Fruit fly (Drosophila melanogaster): ENCODE measurements around the gene CG10041.

The CG10041 gene

DNA sequence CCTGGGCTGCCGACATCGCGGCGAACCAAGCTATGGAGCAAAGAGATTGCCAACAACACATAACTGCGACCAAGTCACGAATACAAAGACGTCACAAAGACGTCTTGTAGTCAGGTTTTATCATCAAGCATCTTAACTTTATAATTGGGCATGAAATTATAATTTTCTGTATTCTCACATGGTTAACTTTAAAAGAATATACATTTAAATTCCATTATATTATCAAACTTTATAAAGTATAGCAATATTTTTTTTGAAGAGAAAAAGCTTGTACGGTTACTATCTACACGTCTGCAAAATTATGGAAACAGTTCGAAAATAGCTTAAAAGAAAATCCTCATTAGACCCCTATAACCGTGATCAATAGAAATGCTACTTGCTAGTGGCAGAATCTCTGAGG is at the start of gene CG10041:
Gene CG10041, minus strand, starts transcription at position 101 of the 400 bp plus-strand sequence.
- TF ChIP-seq CTCF (optimal IDR thresholded peaks at IDR 0.05) (no peak), CG8478 (optimal IDR thresholded peaks at IDR 0.05) (no peak)

DNA sequence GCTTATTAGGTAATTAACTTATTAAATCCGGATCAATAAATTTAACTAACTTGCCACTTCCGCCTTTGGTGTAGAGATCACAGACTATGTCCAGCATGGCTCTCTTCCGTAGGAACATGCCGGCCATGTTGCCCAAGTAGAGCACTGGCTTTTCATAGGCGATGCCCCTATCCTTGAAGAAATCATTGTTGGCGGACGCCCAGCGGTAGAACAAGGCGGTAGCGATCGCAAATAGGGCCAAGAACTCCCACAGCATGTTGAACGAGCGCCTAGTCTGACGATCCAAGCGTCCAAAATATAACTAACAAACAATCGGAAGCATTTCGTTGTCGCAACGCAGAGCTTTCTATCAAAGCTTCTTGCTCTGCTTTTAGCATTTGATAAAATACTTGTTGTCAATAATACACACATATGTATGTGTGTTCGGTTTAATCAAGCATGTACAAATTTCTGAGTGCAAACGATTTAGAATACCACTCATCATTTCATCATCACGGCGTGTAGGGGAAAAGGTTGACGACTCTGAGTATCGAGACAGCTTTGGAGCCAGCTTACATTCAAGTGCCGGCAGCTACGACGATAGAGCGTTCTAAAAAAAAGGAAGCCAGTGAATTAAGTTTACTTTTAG is 46.8 kb upstream of the CG10041 start, which contains the start of gene Cyp9f3:
Gene Cyp9f3, minus strand, starts transcription at position 310 of the 628 bp plus-strand sequence.
- no peak for TF ChIP-seq CG8478 (optimal IDR thresholded peaks at IDR 0.05)
- no peak for TF ChIP-seq CTCF (optimal IDR thresholded peaks at IDR 0.05)

DNA sequence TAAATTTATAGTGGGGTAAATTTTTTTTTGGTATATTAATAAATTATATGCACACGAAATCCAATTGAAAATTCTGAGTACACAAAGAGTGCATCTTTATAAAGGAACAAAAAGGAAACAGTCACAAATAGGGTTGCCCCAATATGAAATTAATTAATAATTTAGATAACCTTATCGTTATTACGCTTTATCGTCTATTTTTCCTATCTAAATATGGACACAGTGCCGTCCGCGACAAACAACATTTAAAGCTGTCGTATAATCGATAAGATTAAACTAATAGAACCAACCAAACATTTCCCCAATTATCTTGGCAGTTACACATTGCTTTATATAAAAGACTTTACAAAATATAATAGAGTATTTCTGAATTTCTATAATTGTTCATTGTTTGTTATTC is 46.2 kb upstream of the CG10041 start:
- no peak for TF ChIP-seq CTCF (optimal IDR thresholded peaks at IDR 0.05)
- TF ChIP-seq CG8478 (optimal IDR thresholded peaks at IDR 0.05) = no peak

DNA sequence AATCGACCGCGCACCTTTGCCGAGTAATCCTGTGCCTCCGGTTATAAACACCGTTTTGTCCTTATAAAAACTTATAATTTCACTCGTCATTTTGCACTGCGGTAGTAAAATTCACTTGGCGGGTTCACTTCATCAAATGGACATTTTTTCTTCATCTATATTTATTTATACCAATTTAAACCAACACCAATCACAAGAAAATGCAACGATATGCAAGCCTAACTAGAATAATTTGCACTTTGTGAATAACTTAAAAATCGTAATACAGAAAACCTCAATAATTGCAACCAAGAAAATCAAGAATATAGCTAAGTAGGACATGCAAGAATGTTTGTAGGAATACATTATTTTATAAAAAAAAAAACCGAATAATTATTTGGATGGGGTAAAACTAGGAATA is 44.0 kb upstream of the CG10041 start, which contains the start of the genes CG10096 and CG10097:
Gene CG10096, minus strand, starts transcription at position 101 of the 400 bp plus-strand sequence.
Gene CG10097, minus strand, starts transcription at position 101 of the 400 bp plus-strand sequence.
- no peak for TF ChIP-seq CTCF (optimal IDR thresholded peaks at IDR 0.05)
- no peak for TF ChIP-seq CG8478 (optimal IDR thresholded peaks at IDR 0.05)

DNA sequence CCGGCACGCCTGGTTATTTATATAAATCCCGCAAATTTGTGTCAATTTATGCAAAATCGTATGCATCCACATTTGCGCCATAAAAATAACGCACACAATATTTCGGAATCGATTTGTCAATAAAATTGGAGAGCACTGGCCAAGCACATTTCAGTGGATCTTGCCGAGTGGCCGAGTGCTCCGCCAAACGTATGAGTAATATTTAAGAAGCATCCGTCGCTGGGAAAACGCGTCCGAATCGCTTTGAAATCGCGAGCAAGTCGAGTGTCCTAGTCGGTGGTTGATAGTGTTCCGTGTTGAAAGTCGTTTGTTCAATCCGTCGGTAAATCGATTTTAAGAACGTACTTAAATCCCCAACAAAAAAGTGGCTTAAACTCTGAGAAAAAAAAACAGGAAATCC is 35.1 kb upstream of the CG10041 start, which contains the start of gene CG33098:
Gene CG33098, plus strand, starts transcription at position 224 of the 400 bp plus-strand sequence.
- TF ChIP-seq CG8478 (optimal IDR thresholded peaks at IDR 0.05) = no peak

DNA sequence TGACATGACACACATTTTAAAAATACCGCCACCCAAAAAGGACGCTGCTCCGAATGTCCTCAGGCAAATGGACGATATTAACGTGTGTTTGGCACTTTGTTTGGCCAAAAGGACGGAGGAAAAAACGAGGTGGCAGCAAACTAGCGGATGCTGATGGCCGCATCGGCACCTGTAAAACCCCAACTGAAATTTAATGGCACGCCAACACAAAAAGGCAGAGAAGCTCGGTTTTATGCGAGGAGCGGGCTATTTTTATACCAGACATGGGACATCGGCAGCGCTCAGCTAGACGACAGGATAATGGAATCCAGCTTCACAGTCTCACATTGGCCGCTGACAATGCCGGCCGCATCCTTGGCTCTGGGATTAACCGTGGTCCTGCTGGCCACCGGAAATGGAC is 34.0 kb upstream of the CG10041 start, which contains the start of gene Sol1:
Gene Sol1, plus strand, starts transcription at position 301 of the 400 bp plus-strand sequence.
- no peak for TF ChIP-seq CG8478 (optimal IDR thresholded peaks at IDR 0.05)
- no peak for TF ChIP-seq CTCF (optimal IDR thresholded peaks at IDR 0.05)

DNA sequence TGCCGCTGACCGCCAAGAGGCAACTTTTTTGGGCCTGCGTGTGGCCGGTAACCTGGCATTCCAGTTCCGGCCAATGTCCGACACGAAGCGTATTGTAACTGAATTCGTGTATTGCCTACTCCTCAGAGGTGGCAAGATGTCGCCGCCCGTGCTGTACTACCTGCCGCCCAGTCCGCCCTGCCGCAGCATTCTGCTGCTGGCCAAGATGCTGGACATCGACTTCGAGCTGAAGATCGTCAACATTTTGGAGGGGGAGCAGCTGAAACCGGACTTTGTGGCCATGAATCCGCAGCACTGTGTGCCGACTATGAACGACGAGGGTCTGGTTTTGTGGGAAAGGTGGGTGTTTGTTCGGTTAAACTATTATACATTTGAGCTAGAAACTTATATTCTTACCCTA is 32.4 kb upstream of the CG10041 start:
- no peak for TF ChIP-seq CG8478 (optimal IDR thresholded peaks at IDR 0.05)
- no peak for TF ChIP-seq CTCF (optimal IDR thresholded peaks at IDR 0.05)

DNA sequence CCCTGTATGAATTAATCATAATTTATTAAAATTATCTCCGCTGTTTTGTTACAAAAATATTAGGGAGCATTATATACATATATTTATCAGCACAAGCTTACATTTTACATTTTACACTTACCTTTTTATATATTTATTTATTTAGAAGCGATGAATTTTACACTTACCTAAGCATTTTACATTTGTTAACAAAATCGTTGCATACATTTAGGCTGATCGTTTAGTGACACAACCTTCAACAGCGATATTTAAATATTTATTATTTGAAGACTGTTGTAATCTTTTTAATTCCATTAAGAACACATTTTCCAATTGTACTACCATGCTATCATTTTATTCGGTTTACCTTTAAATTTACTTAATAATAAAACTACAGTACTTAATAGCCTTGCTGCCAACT is 31.9 kb upstream of the CG10041 start:
- no peak for TF ChIP-seq CG8478 (optimal IDR thresholded peaks at IDR 0.05)
- TF ChIP-seq CTCF (optimal IDR thresholded peaks at IDR 0.05) = peak in 1 of 2 experiments; percentile 29

DNA sequence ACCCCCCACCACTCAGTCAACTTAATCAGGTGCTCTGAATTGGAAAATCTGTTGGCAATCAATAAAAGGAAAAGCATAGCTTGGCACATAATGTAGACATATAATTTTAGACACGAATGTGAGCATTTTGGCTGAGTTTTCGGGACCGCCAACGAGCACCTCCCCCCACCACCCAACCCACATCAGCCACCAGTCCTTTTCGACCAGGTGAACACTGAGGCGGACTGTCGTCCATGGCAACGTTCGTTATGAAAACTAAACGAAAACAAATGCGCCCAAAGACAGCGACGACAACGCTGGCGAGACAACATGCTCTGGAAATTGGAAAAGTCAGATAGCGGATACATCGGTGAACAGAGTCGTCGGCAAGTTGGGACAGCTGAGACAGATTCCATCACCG is 31.1 kb upstream of the CG10041 start, which contains the start of gene GstD11:
Gene GstD11, plus strand, starts transcription at position 301 of the 400 bp plus-strand sequence.
- TF ChIP-seq CG8478 (optimal IDR thresholded peaks at IDR 0.05) = no peak
- TF ChIP-seq CTCF (optimal IDR thresholded peaks at IDR 0.05) = no peak

DNA sequence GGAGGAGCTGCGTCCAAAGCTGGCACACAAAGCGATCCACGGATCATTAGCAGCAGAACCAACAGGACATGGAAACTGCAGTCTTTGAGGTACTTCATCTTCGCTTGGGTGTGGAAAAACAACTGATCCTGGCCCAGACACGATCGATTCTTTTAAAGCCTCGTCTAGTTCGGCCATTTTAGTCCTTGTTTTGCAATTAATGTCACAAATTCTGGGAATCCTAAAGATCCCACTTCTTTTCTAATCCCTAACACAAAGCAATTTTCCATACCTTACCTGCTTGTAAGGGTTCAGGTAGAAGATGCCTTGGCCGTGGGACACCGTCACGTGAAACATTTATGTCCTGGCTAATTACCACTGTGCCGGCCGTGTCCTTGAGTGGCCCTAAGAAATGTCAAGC is 30.7 kb upstream of the CG10041 start, which contains the start of gene CG10035:
Gene CG10035, minus strand, starts transcription at position 129 of the 400 bp plus-strand sequence.
- TF ChIP-seq CG8478 (optimal IDR thresholded peaks at IDR 0.05) (no peak), CTCF (optimal IDR thresholded peaks at IDR 0.05) (no peak)

DNA sequence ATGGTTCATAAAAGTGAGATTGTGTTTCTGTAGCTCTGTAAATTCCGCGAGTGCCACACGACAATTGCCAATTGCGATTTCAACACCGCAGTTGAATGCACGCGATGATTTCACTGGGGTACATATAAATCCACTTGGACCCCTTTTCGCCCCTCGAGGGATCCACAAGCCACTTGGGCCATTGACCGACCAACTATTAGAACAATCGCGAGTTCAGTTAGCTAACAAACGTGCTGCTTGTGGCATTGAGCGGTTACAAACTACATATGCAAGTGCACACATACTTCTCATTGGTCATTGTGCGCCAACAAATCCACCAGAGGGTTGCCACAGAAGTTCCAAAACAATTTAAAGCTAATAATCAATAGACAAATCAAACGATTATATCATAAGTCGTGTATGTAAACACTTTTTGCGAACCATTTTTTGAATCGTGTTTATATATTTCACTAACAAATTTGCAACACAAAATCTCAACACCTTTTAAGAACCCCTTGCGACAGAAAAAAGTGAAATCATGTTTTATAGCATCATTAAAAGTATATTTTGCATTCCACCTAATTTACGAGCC is 29.3 kb upstream of the CG10041 start:
- TF ChIP-seq CTCF (optimal IDR thresholded peaks at IDR 0.05) (no peak), CG8478 (optimal IDR thresholded peaks at IDR 0.05) (no peak)

DNA sequence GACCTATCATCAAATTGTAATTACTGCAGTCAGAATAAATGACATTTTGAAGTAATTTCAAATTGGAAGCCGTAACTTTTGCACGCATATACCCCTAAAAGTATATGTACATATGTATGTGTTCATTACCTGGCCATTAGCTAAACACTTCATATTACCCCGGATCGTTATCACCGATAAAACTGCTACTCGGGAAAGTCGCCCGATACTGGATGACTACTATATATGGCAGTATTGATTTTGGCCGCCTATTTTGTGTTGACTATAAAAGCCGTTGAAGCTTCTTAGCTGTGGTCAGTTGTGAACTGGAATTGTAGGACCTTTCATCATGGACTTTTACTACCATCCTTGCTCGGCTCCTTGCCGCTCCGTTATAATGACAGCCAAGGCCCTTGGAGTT is 27.8 kb upstream of the CG10041 start, which contains the start of gene GstD8:
Gene GstD8, plus strand, starts transcription at position 301 of the 400 bp plus-strand sequence.
- TF ChIP-seq CTCF (optimal IDR thresholded peaks at IDR 0.05) (no peak), CG8478 (optimal IDR thresholded peaks at IDR 0.05) (no peak)

DNA sequence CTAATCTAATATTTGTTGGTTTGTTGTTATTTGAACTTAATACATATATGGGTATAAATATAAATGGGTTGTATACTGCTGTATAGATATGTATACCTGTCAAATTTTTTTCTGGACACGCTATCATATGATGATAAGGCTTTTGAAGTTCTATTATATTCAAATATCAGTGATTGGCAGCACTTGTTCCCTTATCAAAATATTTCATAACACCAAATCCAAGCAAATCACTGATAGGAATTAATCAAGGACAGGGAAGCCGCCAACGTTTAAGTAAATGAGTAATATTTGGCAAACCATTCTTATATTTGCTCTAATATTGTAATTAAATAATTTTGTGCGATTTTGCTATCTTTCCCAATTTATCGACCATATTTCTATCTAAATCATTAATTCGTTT is 27.3 kb upstream of the CG10041 start:
- TF ChIP-seq CG8478 (optimal IDR thresholded peaks at IDR 0.05) (no peak), CTCF (optimal IDR thresholded peaks at IDR 0.05) (no peak)

DNA sequence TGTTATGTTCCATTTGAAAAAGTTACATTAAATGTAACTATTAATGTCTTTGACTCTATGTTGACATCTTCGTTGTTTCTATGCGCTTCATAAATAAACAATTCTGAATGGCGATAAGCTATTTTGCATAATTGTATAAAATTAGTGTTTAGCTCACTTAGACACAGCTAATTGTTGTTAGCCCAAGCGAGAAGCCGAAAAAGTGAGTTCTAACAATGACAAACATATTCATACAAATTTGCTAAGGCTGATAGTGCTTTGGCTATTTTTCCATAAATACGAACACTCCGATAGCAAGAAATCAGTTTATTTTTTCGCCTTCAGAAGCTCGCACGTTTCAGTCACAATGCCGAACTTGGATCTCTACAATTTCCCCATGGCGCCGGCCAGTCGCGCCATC is 26.3 kb upstream of the CG10041 start, which contains the start of gene GstD7:
Gene GstD7, plus strand, starts transcription at position 301 of the 400 bp plus-strand sequence.
- TF ChIP-seq CTCF (optimal IDR thresholded peaks at IDR 0.05) (no peak), CG8478 (optimal IDR thresholded peaks at IDR 0.05) (no peak)

DNA sequence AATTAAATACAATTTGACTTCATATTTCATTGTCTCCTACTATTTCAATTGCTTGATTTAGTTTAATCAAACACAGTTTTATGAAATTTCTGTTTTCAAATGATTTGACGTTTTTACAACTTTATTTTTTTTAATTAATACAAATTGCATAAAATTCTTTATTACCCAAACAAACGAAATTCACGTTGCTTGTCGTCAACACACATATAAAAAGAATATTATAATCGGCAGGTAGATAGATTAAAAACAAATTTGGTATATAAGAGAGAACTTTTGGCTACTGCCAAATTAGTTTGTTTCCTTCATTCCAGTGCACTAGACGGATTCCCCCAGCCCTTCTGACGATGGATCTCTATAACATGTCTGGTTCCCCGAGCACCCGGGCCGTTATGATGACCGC is 24.9 kb upstream of the CG10041 start, which contains the start of gene GstD6:
Gene GstD6, plus strand, starts transcription at position 301 of the 400 bp plus-strand sequence.
- no peak for TF ChIP-seq CG8478 (optimal IDR thresholded peaks at IDR 0.05)
- TF ChIP-seq CTCF (optimal IDR thresholded peaks at IDR 0.05) = no peak
